Worm (Caenorhabditis elegans): ENCODE measurements around the gene F07G11.1.

The F07G11.1 gene

ce11 chrV:7274992-7275391 lies 32.2 kb upstream of the F07G11.1 start, which contains the start of gene C13A2.10:
Gene C13A2.10 (minus strand): TSS chrV:7275092.
- TF ChIP-seq mab-5 (tag; optimal IDR thresholded peaks at IDR 0.05) (no peak), nhr-12 (tag; optimal IDR thresholded peaks at IDR 0.05) (no peak), fos-1 (tag; optimal IDR thresholded peaks at IDR 0.05) (no peak), ama-1 (optimal IDR thresholded peaks at IDR 0.05) (no peak), gmeb-1 (tag; optimal IDR thresholded peaks at IDR 0.05) (no peak), nhr-129 (tag; optimal IDR thresholded peaks at IDR 0.05) (no peak), ztf-1 (GFP tag; conservative IDR thresholded peaks at IDR 0.05) (no peak), lin-39 (tag; optimal IDR thresholded peaks at IDR 0.05) (no peak), sma-3 (GFP tag; optimal IDR thresholded peaks at IDR 0.05) (no peak), lin-11 (tag; optimal IDR thresholded peaks at IDR 0.05) (no peak), nhr-237 (tag; optimal IDR thresholded peaks at IDR 0.05) (no peak), F13H6.1 (tag; optimal IDR thresholded peaks at IDR 0.05) (no peak), nhr-23 (tag; optimal IDR thresholded peaks at IDR 0.05) (no peak), zag-1 (tag; optimal IDR thresholded peaks at IDR 0.05) (no peak), nhr-10 (tag; optimal IDR thresholded peaks at IDR 0.05) (no peak), R02D3.7 (tag; optimal IDR thresholded peaks at IDR 0.05) (no peak)

- TF ChIP-seq dmd-4 (tag; optimal IDR thresholded peaks at IDR 0.05): no peak
Measured at ce11 chrV:7275491-7275890, 31.7 kb upstream of the F07G11.1 start, which contains the start of gene C13A2.5. Gene C13A2.5 (plus strand): TSS chrV:7275791.

ce11 chrV:7279090-7279489 lies 28.1 kb upstream of the F07G11.1 start, which contains the start of gene C13A2.4:
Gene C13A2.4 (plus strand): TSS chrV:7279390.
- no peak for TF ChIP-seq nhr-25 (tag; optimal IDR thresholded peaks at IDR 0.05)
- TF ChIP-seq nhr-21 (tag; optimal IDR thresholded peaks at IDR 0.05): no peak
- TF ChIP-seq nhr-237 (tag; optimal IDR thresholded peaks at IDR 0.05): no peak
- TF ChIP-seq lin-39 (tag; optimal IDR thresholded peaks at IDR 0.05): no peak
- no peak for TF ChIP-seq ceh-16 (tag; optimal IDR thresholded peaks at IDR 0.05)
- no peak for TF ChIP-seq ama-1 (optimal IDR thresholded peaks at IDR 0.05)
- no peak for TF ChIP-seq nhr-12 (tag; optimal IDR thresholded peaks at IDR 0.05)
- no peak for TF ChIP-seq elt-3 (tag; optimal IDR thresholded peaks at IDR 0.05)
- no peak for TF ChIP-seq lin-11 (tag; optimal IDR thresholded peaks at IDR 0.05)

- TF ChIP-seq nhr-10 (tag; optimal IDR thresholded peaks at IDR 0.05) (no peak), elt-3 (tag; optimal IDR thresholded peaks at IDR 0.05) (no peak)
Measured at ce11 chrV:7282037-7282436, 25.2 kb upstream of the F07G11.1 start, which contains the start of gene C13A2.3. Gene C13A2.3 (plus strand): TSS chrV:7282337.

ce11 chrV:7288699-7289098 lies 18.5 kb upstream of the F07G11.1 start, which contains the start of gene C13A2.1:
Gene C13A2.1 (plus strand): TSS chrV:7288999.
- TF ChIP-seq alr-1 (tag; optimal IDR thresholded peaks at IDR 0.05): no peak
- peak; percentile 6 for TF ChIP-seq elt-1 (tag; optimal IDR thresholded peaks at IDR 0.05)
- no peak for TF ChIP-seq ZK546.5 (tag; optimal IDR thresholded peaks at IDR 0.05)
- no peak for TF ChIP-seq crh-2 (tag; optimal IDR thresholded peaks at IDR 0.05)

- no peak for TF ChIP-seq aly-2 (tag; optimal IDR thresholded peaks at IDR 0.05)
- TF ChIP-seq dmd-4 (tag; optimal IDR thresholded peaks at IDR 0.05): no peak
- no peak for TF ChIP-seq elt-3 (tag; optimal IDR thresholded peaks at IDR 0.05)
- no peak for TF ChIP-seq snpc-4 (tag; optimal IDR thresholded peaks at IDR 0.05)
Measured at ce11 chrV:7295270-7295669, 11.9 kb upstream of the F07G11.1 start, which contains the start of gene F07G11.4. Gene F07G11.4 (minus strand): TSS chrV:7295370.

- TF ChIP-seq lin-39 (tag; optimal IDR thresholded peaks at IDR 0.05) (no peak), ztf-4 (tag; optimal IDR thresholded peaks at IDR 0.05) (no peak), mdl-1 (tag; optimal IDR thresholded peaks at IDR 0.05) (no peak), sem-4 (tag; optimal IDR thresholded peaks at IDR 0.05) (no peak), ceh-82 (tag; optimal IDR thresholded peaks at IDR 0.05) (no peak), elt-3 (tag; optimal IDR thresholded peaks at IDR 0.05) (no peak), elt-1 (tag; optimal IDR thresholded peaks at IDR 0.05) (no peak), F13H6.1 (tag; optimal IDR thresholded peaks at IDR 0.05) (no peak), nhr-21 (tag; optimal IDR thresholded peaks at IDR 0.05) (no peak), ZK546.5 (tag; optimal IDR thresholded peaks at IDR 0.05) (no peak), nhr-12 (tag; optimal IDR thresholded peaks at IDR 0.05) (no peak), R02D3.7 (tag; optimal IDR thresholded peaks at IDR 0.05) (no peak), lin-13 (GFP tag; optimal IDR thresholded peaks at IDR 0.05) (no peak), nhr-11 (tag; optimal IDR thresholded peaks at IDR 0.05) (no peak), lsy-2 (tag; optimal IDR thresholded peaks at IDR 0.05) (no peak), nhr-6 (tag; optimal IDR thresholded peaks at IDR 0.05) (no peak), crh-2 (tag; optimal IDR thresholded peaks at IDR 0.05) (no peak), Y55F3AM.14 (GFP tag; optimal IDR thresholded peaks at IDR 0.05) (no peak)
Measured at ce11 chrV:7297263-7297662, 9.9 kb upstream of the F07G11.1 start, which contains the start of gene srj-32. Gene srj-32 (minus strand): TSS chrV:7297363.

Measured in whole organism, L2 larva.